Fruit fly (Drosophila melanogaster) whole organism, pupa: ENCODE data around the gene CG4218.

Experiments used
- CG10348 ChIP-seq: fragments of 200-800 bp; sonication (Bioruptor generic); IDR thresholded peaks from 2 replicates; pipeline ENCODE4 v1.3.6; 2022; ENCODE audit warnings: missing biosample characterization, missing genetic modification characterization
- CG12605 ChIP-seq: fragments of 200-800 bp; sonication (Bioruptor generic); IDR thresholded peaks from 2 replicates; pipeline ENCODE4 v1.3.6; 2022; ENCODE audit warnings: missing biosample characterization, missing genetic modification characterization
- CG13204 ChIP-seq: fragments of 200-800 bp; sonication (Bioruptor generic); optimal IDR thresholded peaks from 2 replicates; lab custom pipeline; 2018; ENCODE audit warnings: missing biosample characterization, mild to moderate bottlenecking, missing genetic modification characterization, moderate library complexity
- CG14655 ChIP-seq: fragments of 200-800 bp; sonication (Bioruptor generic); optimal IDR thresholded peaks from 3 replicates; lab custom pipeline; 2017; ENCODE audit warnings: mild to moderate bottlenecking, missing biosample characterization, missing genetic modification reagents, missing genetic modification characterization
- CG15710 ChIP-seq: fragments of 200-800 bp; sonication (Bioruptor generic); optimal IDR thresholded peaks from 2 replicates; lab custom pipeline; 2018; ENCODE audit warnings: missing biosample characterization, mild to moderate bottlenecking, missing genetic modification characterization, moderate library complexity
- CG17806 ChIP-seq: fragments of 200-800 bp; sonication (Bioruptor generic); optimal IDR thresholded peaks from 2 replicates; lab custom pipeline; 2018; ENCODE audit warnings: missing biosample characterization, mild to moderate bottlenecking, missing genetic modification characterization, moderate library complexity
- CG32121 ChIP-seq: fragments of 200-800 bp; sonication (Bioruptor generic); IDR thresholded peaks from 2 replicates; pipeline ENCODE4 v1.3.6; 2022; ENCODE audit warnings: missing biosample characterization, missing genetic modification characterization
- CG34367 ChIP-seq: fragments of 200-800 bp; sonication (Bioruptor generic); optimal IDR thresholded peaks from 2 replicates; lab custom pipeline; 2018; ENCODE audit warnings: missing biosample characterization, mild to moderate bottlenecking, missing genetic modification characterization
- CG4496 ChIP-seq: fragments of 200-800 bp; sonication (Bioruptor generic); IDR thresholded peaks from 3 replicates; pipeline ENCODE4 v1.3.6; 2022; ENCODE audit warnings: missing biosample characterization, missing genetic modification characterization
- CG8159 ChIP-seq: fragments of 200-800 bp; sonication (Bioruptor generic); optimal IDR thresholded peaks from 3 replicates; lab custom pipeline; 2018; ENCODE audit warnings: missing biosample characterization, mild to moderate bottlenecking, missing genetic modification characterization, moderate library complexity
- CG8301 ChIP-seq: fragments of 200-800 bp; sonication (Bioruptor generic); optimal IDR thresholded peaks from 2 replicates; lab custom pipeline; 2018; ENCODE audit warnings: missing biosample characterization, mild to moderate bottlenecking, missing genetic modification characterization
- CG9948 ChIP-seq: fragments of 200-800 bp; sonication (Bioruptor generic); optimal IDR thresholded peaks from 2 replicates; lab custom pipeline; 2018; ENCODE audit warnings: missing biosample characterization, mild to moderate bottlenecking, missing genetic modification characterization, moderate library complexity
- D1 ChIP-seq: fragments of 200-800 bp; sonication (Bioruptor generic); optimal IDR thresholded peaks from 2 replicates; lab custom pipeline; 2018; ENCODE audit warnings: missing biosample characterization, mild to moderate bottlenecking, missing genetic modification characterization, moderate library complexity
- EcR ChIP-seq: fragments of 200-800 bp; sonication (Bioruptor generic); optimal IDR thresholded peaks from 3 replicates; lab custom pipeline; 2019; ENCODE audit warnings: missing biosample characterization, missing genetic modification characterization, mild to moderate bottlenecking, moderate library complexity, missing genetic modification reagents
- Ets98B ChIP-seq: fragments of 200-800 bp; sonication (Bioruptor generic); IDR thresholded peaks from 2 replicates; pipeline ENCODE4 v1.3.6; 2022; ENCODE audit warnings: missing biosample characterization, missing genetic modification characterization
- Pif1A ChIP-seq: fragments of 200-800 bp; sonication (Bioruptor generic); optimal IDR thresholded peaks from 3 replicates; lab custom pipeline; 2016; ENCODE audit warnings: missing biosample characterization, missing genetic modification characterization
- Pif1B ChIP-seq: fragments of 200-800 bp; sonication (Bioruptor generic); optimal IDR thresholded peaks from 3 replicates; lab custom pipeline; 2016; ENCODE audit warnings: missing biosample characterization, missing genetic modification characterization
- Snoo ChIP-seq: fragments of 200-800 bp; sonication (Bioruptor generic); optimal IDR thresholded peaks from 3 replicates; lab custom pipeline; 2017; ENCODE audit warnings: missing biosample characterization, mild to moderate bottlenecking, missing genetic modification characterization, inconsistent platforms
- fd96Ca ChIP-seq: fragments of 200-800 bp; sonication (Bioruptor generic); IDR thresholded peaks from 3 replicates; pipeline ENCODE4 v1.3.6; 2022; ENCODE audit warnings: missing biosample characterization, missing genetic modification characterization
- gl ChIP-seq: fragments of 200-800 bp; sonication (Bioruptor generic); optimal IDR thresholded peaks from 2 replicates; lab custom pipeline; 2018; ENCODE audit warnings: missing biosample characterization, mild to moderate bottlenecking, missing genetic modification characterization
- rn ChIP-seq: fragments of 200-800 bp; sonication (Bioruptor generic); IDR thresholded peaks from 2 replicates; pipeline ENCODE4 v1.3.6; 2022; ENCODE audit warnings: missing biosample characterization, missing genetic modification characterization

CG4218 gene

DNA sequence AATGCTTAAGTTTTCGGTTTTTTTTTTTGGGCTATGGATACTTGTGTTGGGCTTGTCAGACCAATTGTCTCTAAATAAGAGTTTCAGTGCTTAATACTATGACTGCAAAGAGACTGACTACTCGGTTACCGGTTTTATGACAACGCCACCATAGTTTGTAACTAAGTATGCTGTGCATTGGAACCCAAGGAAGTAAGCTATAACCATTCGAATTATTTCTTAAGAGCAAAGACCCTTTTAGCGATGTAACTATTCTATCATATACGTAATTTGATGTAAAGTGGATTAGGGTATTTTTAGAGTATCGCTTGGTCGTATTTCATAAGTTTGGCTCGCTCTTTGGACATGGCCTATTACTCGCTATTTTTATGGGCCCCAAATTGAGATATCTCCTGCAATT is at the start of gene CG4218:
Gene CG4218, minus strand, starts transcription at position 101 of the 400 bp plus-strand sequence.
- TF ChIP-seq CG8159 (tag; lab: Kevin White, UChicago) (no peak), CG34367 (no peak)
- TF ChIP-seq, all 21 proteins: peak for 0

- no peak for TF ChIP-seq CG12605 (GFP tag; lab: Robert Waterston, UW)
- TF ChIP-seq CG13204 (GFP tag; lab: Kevin White, UChicago), result no peak
- peak; percentile 57 for TF ChIP-seq CG8301 (tag; lab: Kevin White, UChicago)
- TF ChIP-seq CG9948, result peak; percentile 70
- peak; percentile 74 for TF ChIP-seq CG8159 (tag; lab: Kevin White, UChicago)
- TF ChIP-seq CG17806 (tag; lab: Kevin White, UChicago), result peak; percentile 73
- TF ChIP-seq D1 (tag; lab: Kevin White, UChicago), result peak; percentile 49
- TF ChIP-seq Pif1B (GFP tag; lab: Kevin White, UChicago), result peak; percentile 63
- no peak for TF ChIP-seq CG10348 (GFP tag; lab: Robert Waterston, UW)
- peak; percentile 62 for TF ChIP-seq CG4496 (GFP tag; lab: Robert Waterston, UW)
- TF ChIP-seq gl, result peak; percentile 34
- TF ChIP-seq Ets98B, result no peak
- TF ChIP-seq CG32121, result no peak
- peak; percentile 61; the same call in 2 of the 3 replicates for TF ChIP-seq fd96Ca (GFP tag; lab: Robert Waterston, UW)
- 0 out of 2 replicates have a peak, but pooled peaks have one; percentile 15 for TF ChIP-seq rn (GFP tag; lab: Robert Waterston, UW)
- TF ChIP-seq CG14655 (GFP tag; lab: Kevin White, UChicago), result peak; percentile 61
- TF ChIP-seq EcR, result peak; percentile 23
- peak; percentile 71 for TF ChIP-seq CG15710 (tag; lab: Kevin White, UChicago)
- peak; percentile 46 for TF ChIP-seq Snoo (tag; lab: Kevin White, UChicago)
- peak; percentile 60 for TF ChIP-seq CG34367
- TF ChIP-seq Pif1A, result peak; percentile 71
Observed at dm6 chr2L:14598357-14599057, 49.6 kb upstream of the CG4218 start.

DNA sequence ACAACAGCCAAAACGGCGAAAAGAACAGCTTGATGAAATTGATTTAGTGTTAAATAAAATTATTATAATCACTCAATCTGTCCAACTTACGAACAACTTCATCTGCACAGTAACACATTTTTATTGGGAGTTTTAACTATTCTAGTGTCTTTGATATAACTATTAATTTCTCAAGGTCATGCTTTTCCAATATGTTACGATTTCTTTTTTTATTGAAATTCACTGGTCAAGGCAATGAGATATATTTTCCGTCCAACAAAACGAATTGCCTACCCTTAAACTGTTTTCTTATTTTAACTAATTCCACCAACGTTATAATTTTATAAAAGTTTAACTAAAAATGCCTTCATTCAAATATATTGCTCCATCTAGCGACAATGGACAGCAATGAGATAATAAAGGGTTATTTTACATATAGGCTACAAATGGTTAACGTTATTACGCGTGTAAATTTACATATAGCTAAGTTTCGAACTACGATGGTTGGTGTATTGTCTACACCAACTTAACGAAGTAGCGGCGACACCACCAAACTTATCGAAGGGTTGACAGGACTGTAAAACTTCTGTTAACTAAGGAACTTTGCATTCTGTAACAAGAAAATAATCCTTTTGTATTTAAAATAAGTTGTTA is 39.8 kb upstream of the CG4218 start:
- TF ChIP-seq CG13204 (GFP tag; lab: Kevin White, UChicago) (no peak), CG8301 (tag; lab: Kevin White, UChicago) (no peak), CG15710 (tag; lab: Kevin White, UChicago) (no peak), CG12605 (GFP tag; lab: Robert Waterston, UW) (no peak), EcR (no peak), Pif1B (GFP tag; lab: Kevin White, UChicago) (no peak), CG32121 (no peak), CG14655 (GFP tag; lab: Kevin White, UChicago) (no peak), CG9948 (no peak), CG4496 (GFP tag; lab: Robert Waterston, UW) (no peak), CG17806 (tag; lab: Kevin White, UChicago) (no peak)
- TF ChIP-seq, all 21 proteins: peak for 0

- TF ChIP-seq rn (GFP tag; lab: Robert Waterston, UW) (no peak), fd96Ca (GFP tag; lab: Robert Waterston, UW) (no peak), CG8301 (tag; lab: Kevin White, UChicago) (no peak), CG9948 (no peak), CG12605 (GFP tag; lab: Robert Waterston, UW) (no peak), Snoo (tag; lab: Kevin White, UChicago) (no peak), EcR (no peak), gl (no peak), Ets98B (no peak), CG4496 (GFP tag; lab: Robert Waterston, UW) (no peak), CG8159 (tag; lab: Kevin White, UChicago) (no peak), CG15710 (tag; lab: Kevin White, UChicago) (no peak), CG32121 (no peak), Pif1A (no peak), CG17806 (tag; lab: Kevin White, UChicago) (no peak), Pif1B (GFP tag; lab: Kevin White, UChicago) (no peak), D1 (tag; lab: Kevin White, UChicago) (no peak), CG34367 (no peak)
Observed at dm6 chr2L:14588134-14588533, 39.2 kb upstream of the CG4218 start, which contains the start of gene CG42680. TSS of gene CG42680 (minus strand) at chr2L:14588234.

dm6 chr2L:14586714-14587481 is 38.0 kb upstream of the CG4218 start:
- 0 out of 3 replicates have a peak, but pooled peaks have one; percentile 28 for TF ChIP-seq CG4496 (GFP tag; lab: Robert Waterston, UW)
- peak; percentile 21 for TF ChIP-seq Pif1A
- peak; percentile 40 for TF ChIP-seq CG15710 (tag; lab: Kevin White, UChicago)
- TF ChIP-seq CG8301 (tag; lab: Kevin White, UChicago), result peak; percentile 37
- TF ChIP-seq CG9948, result peak; percentile 54
- peak; percentile 57 for TF ChIP-seq CG17806 (tag; lab: Kevin White, UChicago)
- TF ChIP-seq EcR, result no peak
- TF ChIP-seq fd96Ca (GFP tag; lab: Robert Waterston, UW), result no peak
- TF ChIP-seq CG14655 (GFP tag; lab: Kevin White, UChicago), result peak; percentile 60
- TF ChIP-seq CG34367, result peak; percentile 19
- TF ChIP-seq D1 (tag; lab: Kevin White, UChicago), result no peak
- TF ChIP-seq CG8159 (tag; lab: Kevin White, UChicago), result peak; percentile 67
